Worm (Caenorhabditis elegans) whole organism, L2 larva: Measurements from ENCODE around the gene arp-11.

Source experiments
- C34F6.9 ChIP-seq: fragments of 150-350 bp; optimal IDR thresholded peaks from 2 replicates; lab custom pipeline; 2014; ENCODE audit warnings: missing biosample characterization, missing genetic modification characterization
- R02D3.7 ChIP-seq: fragments of 150-350 bp; optimal IDR thresholded peaks from 2 replicates; lab custom pipeline; 2014; ENCODE audit warnings: missing biosample characterization, missing genetic modification characterization
- aly-2 ChIP-seq: fragments of 150-350 bp; optimal IDR thresholded peaks from 2 replicates; lab custom pipeline; 2014; ENCODE audit warnings: missing biosample characterization, missing genetic modification characterization
- ama-1 ChIP-seq: fragments of 150-350 bp; optimal IDR thresholded peaks from 2 replicates; lab custom pipeline; 2018; ENCODE audit warnings: inconsistent platforms
- ceh-82 ChIP-seq: fragments of 150-350 bp; optimal IDR thresholded peaks from 2 replicates; lab custom pipeline; 2014; ENCODE audit warnings: missing biosample characterization, missing genetic modification characterization
- dmd-4 ChIP-seq: sonication (generic microtip); optimal IDR thresholded peaks from 2 replicates; lab custom pipeline; 2017; ENCODE audit warnings: missing biosample characterization, missing genetic modification characterization
- elt-1 ChIP-seq: fragments of 150-350 bp; optimal IDR thresholded peaks from 2 replicates; lab custom pipeline; 2014; ENCODE audit warnings: missing biosample characterization, missing genetic modification characterization
- fos-1 ChIP-seq: fragments of 150-350 bp; optimal IDR thresholded peaks from 2 replicates; lab custom pipeline; 2014; ENCODE audit warnings: missing biosample characterization, missing genetic modification characterization
- nhr-12 ChIP-seq: fragments of 150-350 bp; optimal IDR thresholded peaks from 2 replicates; lab custom pipeline; 2014; ENCODE audit warnings: missing biosample characterization, missing genetic modification characterization
- nhr-237 ChIP-seq: fragments of 150-350 bp; optimal IDR thresholded peaks from 2 replicates; lab custom pipeline; 2014; ENCODE audit warnings: missing biosample characterization, missing genetic modification characterization
- nhr-77 ChIP-seq: fragments of 150-350 bp; optimal IDR thresholded peaks from 2 replicates; lab custom pipeline; 2014; ENCODE audit warnings: missing biosample characterization, missing genetic modification characterization
- skn-1 ChIP-seq: sonication (generic microtip); optimal IDR thresholded peaks from 2 replicates; lab custom pipeline; 2017; ENCODE audit warnings: missing biosample characterization, missing genetic modification characterization
- unc-39 ChIP-seq: fragments of 150-350 bp; optimal IDR thresholded peaks from 2 replicates; lab custom pipeline; 2014; ENCODE audit warnings: missing biosample characterization, missing genetic modification characterization
- unc-62 ChIP-seq: fragments of 150-350 bp; optimal IDR thresholded peaks from 2 replicates; lab custom pipeline; 2014; ENCODE audit warnings: missing biosample characterization, missing genetic modification reagents, missing genetic modification characterization

DNA sequence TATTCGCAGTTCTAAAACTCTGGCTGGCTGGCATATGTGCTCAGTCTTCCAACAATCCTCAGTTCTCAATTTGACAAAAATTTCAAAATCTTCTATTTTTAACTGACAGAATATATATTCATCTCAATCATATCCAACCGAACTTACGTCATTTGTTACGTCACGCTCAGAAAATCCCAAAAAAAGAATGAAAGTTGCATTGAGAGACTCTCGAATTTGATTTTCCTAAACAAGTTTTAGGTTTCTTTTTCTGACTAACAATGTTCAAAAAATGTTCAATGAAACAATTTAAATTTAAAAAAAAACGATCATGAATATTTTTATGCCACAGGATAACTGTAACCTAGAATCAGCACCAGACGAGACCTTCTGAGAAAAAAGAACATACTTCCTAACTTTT is 4.1 kb downstream of the arp-11 start:
- TF ChIP-seq nhr-77 (no peak), fos-1 (tag; lab: Kevin White, UChicago) (no peak), aly-2 (no peak), dmd-4 (tag; lab: Kevin White, UChicago) (no peak), unc-62 (GFP tag; lab: Kevin White, UChicago) (no peak), C34F6.9 (tag; lab: Kevin White, UChicago) (no peak), ama-1 (no peak), nhr-237 (tag; lab: Kevin White, UChicago) (no peak), nhr-12 (tag; lab: Kevin White, UChicago) (no peak), ceh-82 (tag; lab: Kevin White, UChicago) (no peak), skn-1 (tag; lab: Kevin White, UChicago) (no peak), R02D3.7 (no peak), elt-1 (tag; lab: Kevin White, UChicago) (no peak), unc-39 (tag; lab: Kevin White, UChicago) (no peak)
